Fruit fly (Drosophila melanogaster): Measurements from ENCODE around the gene CG45487.
A peak's percentile ranks its signal among the peaks of the same experiment; 100 is the strongest.

DNA sequence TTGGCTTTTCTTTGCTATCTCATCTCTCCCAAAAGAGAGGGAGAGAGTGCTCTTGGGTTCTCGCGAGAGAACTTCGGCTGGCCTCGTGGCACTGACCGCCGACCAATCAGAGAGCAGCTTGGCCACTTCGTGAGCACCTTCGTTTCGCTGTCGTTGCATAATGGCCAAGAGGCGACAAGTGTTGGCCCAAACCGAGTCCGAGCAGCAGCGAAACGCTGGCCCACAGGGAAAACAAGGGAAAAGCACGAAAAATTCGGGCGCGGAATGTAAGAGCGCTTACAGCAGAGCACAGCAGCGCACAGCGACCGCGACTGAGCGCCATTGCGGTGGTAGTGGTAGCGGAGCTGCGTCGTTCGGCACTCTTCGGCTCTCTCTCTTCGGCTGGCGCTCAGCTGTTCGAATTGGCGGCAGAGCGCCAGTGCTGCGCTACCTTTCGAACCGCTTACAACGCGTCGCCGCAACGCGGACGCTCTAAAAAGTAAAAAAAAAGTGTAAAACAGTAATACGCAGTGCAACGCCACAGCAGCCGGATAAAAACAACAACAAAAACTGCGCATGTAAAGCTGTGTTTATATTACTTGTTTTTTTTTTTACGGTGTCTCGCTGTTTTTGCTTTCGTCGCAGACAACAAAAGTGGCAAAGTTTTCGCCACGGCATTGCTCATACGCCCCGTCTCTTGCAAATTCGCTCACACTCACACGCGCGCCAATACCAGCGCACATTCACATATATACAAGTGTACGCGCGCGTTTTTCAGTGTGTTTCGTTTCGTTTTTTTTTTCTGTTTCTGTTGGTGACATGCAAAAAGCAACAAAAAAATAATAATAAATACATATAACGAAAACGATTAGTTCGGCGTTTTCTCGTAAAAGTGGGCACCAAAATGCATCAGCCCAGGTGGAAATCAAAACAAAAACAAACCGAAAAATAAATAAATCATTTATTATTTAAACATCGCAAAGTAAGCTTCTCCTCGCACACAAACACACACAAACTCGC, 27.8 kb downstream of the CG45487 start:
- TF ChIP-seq Blimp-1 (GFP tag; optimal IDR thresholded peaks at IDR 0.05) (peak; percentile 39), CG15336 (GFP tag; IDR thresholded peaks at IDR 0.05) (peak; percentile 69), CG6276 (GFP tag; optimal IDR thresholded peaks at IDR 0.05) (peak; percentile 76), Ets96B (tag; optimal IDR thresholded peaks at IDR 0.05) (no peak), achi (GFP tag; optimal IDR thresholded peaks at IDR 0.05) (peak; percentile 46), CG8119 (GFP tag; IDR thresholded peaks at IDR 0.05) (peak; percentile 69), topi (GFP tag; optimal IDR thresholded peaks at IDR 0.05) (peak; percentile 43), Sox102F (GFP tag; optimal IDR thresholded peaks at IDR 0.05) (no peak), Hr39 (GFP tag; optimal IDR thresholded peaks at IDR 0.05) (no peak), Smox (GFP tag; optimal IDR thresholded peaks at IDR 0.05) (peak; percentile 21), CG11902 (GFP tag; optimal IDR thresholded peaks at IDR 0.05) (no peak), Ets21C (GFP tag; optimal IDR thresholded peaks at IDR 0.05) (no peak), svp (GFP tag) (peak; percentile 73)

Measured in whole organism, prepupa.